Fruit fly (Drosophila melanogaster): Measurements from ENCODE around the gene Peritrophin-15b.

- TF ChIP-seq Myc (optimal IDR thresholded peaks at IDR 0.05) = no peak
- no peak for TF ChIP-seq Sin3A (optimal IDR thresholded peaks at IDR 0.05)
These were observed 22.8 kb upstream of the Peritrophin-15b start for dm6 chr2L:8417562-8417961.

Data from Kc167 (cell line).